Fruit fly (Drosophila melanogaster): Measurements from ENCODE around the gene fws.

fws gene

dm6 chr2L:17449608-17450504 is 31.0 kb downstream of the fws start, which contains the start of gene dl (continued):
- TF ChIP-seq ATbp (GFP tag; optimal IDR thresholded peaks at IDR 0.05) = no peak
- no peak for TF ChIP-seq chn (GFP tag; optimal IDR thresholded peaks at IDR 0.05)
- TF ChIP-seq CG8924 (tag; optimal IDR thresholded peaks at IDR 0.05) = no peak
- no peak for TF ChIP-seq crol (GFP tag; IDR thresholded peaks at IDR 0.05)
- TF ChIP-seq CG31388 (GFP tag; optimal IDR thresholded peaks at IDR 0.05) = no peak
- TF ChIP-seq CG13775 (GFP tag; optimal IDR thresholded peaks at IDR 0.05) = no peak
- TF ChIP-seq CG16813 (GFP tag; IDR thresholded peaks at IDR 0.05; ENCODE audit: partially characterized antibody) = no peak
- peak; percentile 11 for TF ChIP-seq CG4424 (GFP tag; optimal IDR thresholded peaks at IDR 0.05)
- TF ChIP-seq CG15601 (tag; optimal IDR thresholded peaks at IDR 0.05) = no peak
- peak; percentile 35; the same call in 1 of the 2 replicates for TF ChIP-seq Scr (GFP tag; IDR thresholded peaks at IDR 0.05; ENCODE audit: partially characterized antibody)
- no peak for TF ChIP-seq CG6765 (GFP tag; optimal IDR thresholded peaks at IDR 0.05)
- TF ChIP-seq ftz-f1 (GFP tag; optimal IDR thresholded peaks at IDR 0.05) = no peak
- TF ChIP-seq so (GFP tag; IDR thresholded peaks at IDR 0.05) = no peak; the same call in 2 of the 3 replicates
- TF ChIP-seq HmgZ (tag; optimal IDR thresholded peaks at IDR 0.05) = no peak
- peak; percentile 84 for TF ChIP-seq D19B (GFP tag; optimal IDR thresholded peaks at IDR 0.05)
- no peak for TF ChIP-seq Tbp (GFP tag; optimal IDR thresholded peaks at IDR 0.05)
- no peak for TF ChIP-seq hth (optimal IDR thresholded peaks at IDR 0.05)
- 0 out of 2 replicates have a peak, but pooled peaks have one; percentile 30 for TF ChIP-seq CG11696 (GFP tag; IDR thresholded peaks at IDR 0.05)
- no peak for TF ChIP-seq CG31441 (GFP tag; IDR thresholded peaks at IDR 0.05)
- no peak for TF ChIP-seq dpn (GFP tag; optimal IDR thresholded peaks at IDR 0.05)
- TF ChIP-seq CG15696 (tag; optimal IDR thresholded peaks at IDR 0.05) = no peak
- TF ChIP-seq Gsc (GFP tag; IDR thresholded peaks at IDR 0.05) = no peak
- TF ChIP-seq CG9609 (GFP tag; optimal IDR thresholded peaks at IDR 0.05) = no peak
- no peak for TF ChIP-seq Mrtf (GFP tag; IDR thresholded peaks at IDR 0.05)
- no peak for TF ChIP-seq CG12744 (GFP tag; optimal IDR thresholded peaks at IDR 0.05)
- peak; percentile 47; the same call in 1 of the 3 replicates for TF ChIP-seq CG11560 (tag; IDR thresholded peaks at IDR 0.05)
- no peak for TF ChIP-seq otp (GFP tag; IDR thresholded peaks at IDR 0.05)
- peak; percentile 32; the same call in 1 of the 2 replicates for TF ChIP-seq rib (GFP tag; IDR thresholded peaks at IDR 0.05)
- no peak for TF ChIP-seq Hr78 (GFP tag; optimal IDR thresholded peaks at IDR 0.05)
- TF ChIP-seq mld (GFP tag; IDR thresholded peaks at IDR 0.05; ENCODE audit: partially characterized antibody) = no peak
- no peak for TF ChIP-seq Hsf (GFP tag; optimal IDR thresholded peaks at IDR 0.05)
- TF ChIP-seq CG13123 (GFP tag; optimal IDR thresholded peaks at IDR 0.05) = no peak
- no peak for TF ChIP-seq CG31224 (GFP tag; IDR thresholded peaks at IDR 0.05)
- TF ChIP-seq gro (GFP tag; optimal IDR thresholded peaks at IDR 0.05) = no peak
- TF ChIP-seq CG1647 (GFP tag; optimal IDR thresholded peaks at IDR 0.05) = no peak
- TF ChIP-seq vvl (GFP tag; IDR thresholded peaks at IDR 0.05) = no peak
- TF ChIP-seq slou (GFP tag; optimal IDR thresholded peaks at IDR 0.05) = no peak
- no peak for TF ChIP-seq danr (GFP tag; IDR thresholded peaks at IDR 0.05)
- no peak for TF ChIP-seq CG7271 (tag; optimal IDR thresholded peaks at IDR 0.05)
- TF ChIP-seq Atf-2 (GFP tag; optimal IDR thresholded peaks at IDR 0.05) = no peak
- TF ChIP-seq HLHmδ (GFP tag; optimal IDR thresholded peaks at IDR 0.05) = no peak
- TF ChIP-seq NC2β (GFP tag; optimal IDR thresholded peaks at IDR 0.05) = no peak
- TF ChIP-seq Bdp1 (GFP tag; optimal IDR thresholded peaks at IDR 0.05) = no peak

All from whole organism, embryonic.